Fruit fly (Drosophila melanogaster) whole organism, embryonic: ENCODE measurements around the gene Baldspot.

Experiments
- Ada2b ChIP-seq: fragments of 200-800 bp; sonication (Bioruptor generic); IDR thresholded peaks from 2 replicates; pipeline ENCODE4 v1.3.6; 2022; ENCODE audit warnings: missing biosample characterization, missing genetic modification characterization
- Atf6 ChIP-seq: fragments of 200-800 bp; sonication (Bioruptor generic); IDR thresholded peaks from 2 replicates; pipeline ENCODE4 v1.3.6; 2022; ENCODE audit warnings: missing biosample characterization, missing genetic modification characterization
- B-H2 ChIP-seq: fragments of 200-800 bp; sonication (Bioruptor generic); optimal IDR thresholded peaks from 2 replicates; lab custom pipeline; 2018; ENCODE audit warnings: missing biosample characterization, mild to moderate bottlenecking, missing genetic modification characterization
- CG10366 ChIP-seq: fragments of 200-800 bp; sonication (Bioruptor generic); IDR thresholded peaks from 2 replicates; pipeline ENCODE4 v1.3.6; 2022; ENCODE audit warnings: missing biosample characterization, missing genetic modification characterization
- CG10543 ChIP-seq: fragments of 200-800 bp; sonication (Bioruptor generic); optimal IDR thresholded peaks from 3 replicates; lab custom pipeline; 2017; ENCODE audit warnings: missing biosample characterization, mild to moderate bottlenecking, missing genetic modification characterization, moderate library complexity
- CG10959 ChIP-seq: fragments of 200-800 bp; sonication (Bioruptor generic); IDR thresholded peaks from 2 replicates; pipeline ENCODE4 v1.3.6; 2022; ENCODE audit warnings: missing biosample characterization, missing genetic modification characterization
- CG12391 ChIP-seq: fragments of 200-800 bp; sonication (Bioruptor generic); optimal IDR thresholded peaks from 3 replicates; lab custom pipeline; 2018; ENCODE audit warnings: missing biosample characterization, mild to moderate bottlenecking, missing genetic modification characterization, moderate library complexity
- CG13296 ChIP-seq: fragments of 200-800 bp; sonication (Bioruptor generic); optimal IDR thresholded peaks from 3 replicates; lab custom pipeline; 2018; ENCODE audit warnings: missing biosample characterization, mild to moderate bottlenecking, missing genetic modification characterization
- CG15011 ChIP-seq: fragments of 200-800 bp; sonication (Bioruptor generic); optimal IDR thresholded peaks from 3 replicates; lab custom pipeline; 2018; ENCODE audit warnings: missing biosample characterization, mild to moderate bottlenecking, missing genetic modification characterization
- CG1529 ChIP-seq: fragments of 200-800 bp; sonication (Bioruptor generic); optimal IDR thresholded peaks from 3 replicates; lab custom pipeline; 2018; ENCODE audit warnings: missing biosample characterization, missing genetic modification characterization
- CG17328 ChIP-seq: fragments of 200-800 bp; sonication (Bioruptor generic); IDR thresholded peaks from 2 replicates; pipeline ENCODE4 v1.3.6; 2022; ENCODE audit warnings: missing biosample characterization, missing genetic modification characterization
- CG18011 ChIP-seq: fragments of 200-800 bp; sonication (Bioruptor generic); optimal IDR thresholded peaks from 2 replicates; lab custom pipeline; 2017; ENCODE audit warnings: missing biosample characterization, missing genetic modification characterization, mild to moderate bottlenecking, moderate library complexity, missing genotype
- CG32532 ChIP-seq: fragments of 200-800 bp; sonication (Bioruptor generic); IDR thresholded peaks from 2 replicates; pipeline ENCODE4 v1.3.6; 2022; ENCODE audit warnings: missing biosample characterization, missing genetic modification characterization
- CG33213 ChIP-seq: fragments of 200-800 bp; sonication (Bioruptor generic); optimal IDR thresholded peaks from 3 replicates; lab custom pipeline; 2016; ENCODE audit warnings: missing biosample characterization, missing genetic modification characterization
- CG4707 ChIP-seq: fragments of 200-800 bp; sonication (Bioruptor generic); optimal IDR thresholded peaks from 2 replicates; lab custom pipeline; 2018; ENCODE audit warnings: missing biosample characterization, mild to moderate bottlenecking, missing genetic modification characterization, moderate library complexity
- CG5180 ChIP-seq: fragments of 200-800 bp; sonication (Bioruptor generic); optimal IDR thresholded peaks from 3 replicates; lab custom pipeline; 2017; ENCODE audit warnings: missing biosample characterization, missing genetic modification characterization, mild to moderate bottlenecking, moderate library complexity, missing genetic modification reagents
- CG6765 ChIP-seq: fragments of 200-800 bp; sonication (Bioruptor generic); optimal IDR thresholded peaks from 3 replicates; lab custom pipeline; 2017; ENCODE audit warnings: missing biosample characterization, mild to moderate bottlenecking, missing genetic modification characterization
- CG7928 ChIP-seq: fragments of 200-800 bp; sonication (Bioruptor generic); optimal IDR thresholded peaks from 2 replicates; lab custom pipeline; 2017; ENCODE audit warnings: missing biosample characterization, mild to moderate bottlenecking, missing genetic modification characterization
- CG9876 ChIP-seq: fragments of 200-800 bp; sonication (Bioruptor generic); optimal IDR thresholded peaks from 2 replicates; lab custom pipeline; 2016; ENCODE audit warnings: missing biosample characterization, missing genetic modification characterization
- CrebB ChIP-seq: fragments of 200-800 bp; sonication (Bioruptor generic); optimal IDR thresholded peaks from 3 replicates; lab custom pipeline; 2018; ENCODE audit warnings: missing biosample characterization, mild to moderate bottlenecking, missing genetic modification characterization
- D19B ChIP-seq: fragments of 200-800 bp; sonication (Bioruptor generic); optimal IDR thresholded peaks from 2 replicates; lab custom pipeline; 2017; ENCODE audit warnings: missing biosample characterization, mild to moderate bottlenecking, missing genetic modification characterization
- Hand ChIP-seq: fragments of 200-800 bp; sonication (Bioruptor generic); optimal IDR thresholded peaks from 2 replicates; lab custom pipeline; 2017; ENCODE audit warnings: mild to moderate bottlenecking, missing biosample characterization, missing genetic modification reagents, missing genetic modification characterization
- HmgD ChIP-seq: fragments of 200-800 bp; sonication (Bioruptor generic); optimal IDR thresholded peaks from 3 replicates; lab custom pipeline; 2016; ENCODE audit warnings: missing biosample characterization, missing genetic modification characterization
- HmgZ ChIP-seq: fragments of 200-800 bp; sonication (Bioruptor generic); optimal IDR thresholded peaks from 2 replicates; lab custom pipeline; 2018; ENCODE audit warnings: missing biosample characterization, mild to moderate bottlenecking, missing genetic modification characterization
- Meics ChIP-seq: fragments of 200-800 bp; sonication (Bioruptor generic); optimal IDR thresholded peaks from 2 replicates; lab custom pipeline; 2017; ENCODE audit warnings: missing biosample characterization, mild to moderate bottlenecking, missing genetic modification characterization
- NC2β ChIP-seq: fragments of 200-800 bp; sonication (Bioruptor generic); optimal IDR thresholded peaks from 2 replicates; lab custom pipeline; 2016; ENCODE audit warnings: missing biosample characterization, missing genetic modification characterization
- NfI ChIP-seq: fragments of 200-800 bp; sonication (Bioruptor generic); optimal IDR thresholded peaks from 3 replicates; lab custom pipeline; 2018; ENCODE audit warnings: missing biosample characterization, mild to moderate bottlenecking, missing genetic modification characterization, moderate library complexity
- Optix ChIP-seq: fragments of 200-800 bp; sonication (Bioruptor generic); IDR thresholded peaks from 3 replicates; pipeline ENCODE4 v1.3.6; 2022; ENCODE audit warnings: missing biosample characterization, missing genetic modification characterization
- Pdp1 ChIP-seq, 2 experiments: fragments of 200-800 bp; sonication (Bioruptor generic); optimal IDR thresholded peaks; 3 replicates each; lab custom pipeline; 2016; ENCODE audit warnings: missing biosample characterization in 2 of 2, missing genetic modification characterization in 2 of 2, mild to moderate bottlenecking in 1 of 2, moderate library complexity in 1 of 2
- Six4 ChIP-seq: fragments of 200-800 bp; sonication (Bioruptor generic); optimal IDR thresholded peaks from 2 replicates; lab custom pipeline; 2016; ENCODE audit warnings: missing biosample characterization, missing genetic modification characterization
- Trl ChIP-seq, 3 experiments: fragments of >200 bp in 2 of 3; fragments of 200-800 bp in 1 of 3; sonication (Bioruptor generic) in 1 of 3; optimal IDR thresholded peaks; 2 replicates in 1 of 3; 3 replicates in 2 of 3; lab custom pipeline; 2016 to 2017; ENCODE audit warnings: missing biosample characterization in 1 of 3, missing genetic modification characterization in 1 of 3
- bsh ChIP-seq, 2 experiments: fragments of 200-800 bp; sonication (Bioruptor generic); optimal IDR thresholded peaks; 2 replicates each; lab custom pipeline; 2017 to 2018; ENCODE audit warnings: mild to moderate bottlenecking in 2 of 2, missing biosample characterization in 2 of 2, missing genetic modification characterization in 2 of 2, moderate library complexity in 1 of 2
- cad ChIP-seq: fragments of >200 bp; optimal IDR thresholded peaks from 2 replicates; lab custom pipeline; 2017; ENCODE audit warnings: missing biosample characterization, missing genetic modification characterization
- chn ChIP-seq: fragments of 200-800 bp; sonication (Bioruptor generic); optimal IDR thresholded peaks from 2 replicates; lab custom pipeline; 2016; ENCODE audit warnings: missing biosample characterization, missing genetic modification characterization
- crc ChIP-seq: fragments of 200-800 bp; sonication (Bioruptor generic); optimal IDR thresholded peaks from 2 replicates; lab custom pipeline; 2016; ENCODE audit warnings: missing biosample characterization, missing genetic modification characterization
- da ChIP-seq: fragments of 200-800 bp; sonication (Bioruptor generic); optimal IDR thresholded peaks from 2 replicates; lab custom pipeline; 2016; ENCODE audit warnings: missing biosample characterization, missing genetic modification characterization
- h ChIP-seq: fragments of >200 bp; optimal IDR thresholded peaks from 2 replicates; lab custom pipeline; 2017
- ind ChIP-seq: fragments of 200-800 bp; sonication (Bioruptor generic); optimal IDR thresholded peaks from 3 replicates; lab custom pipeline; 2016; ENCODE audit warnings: missing biosample characterization, missing genetic modification characterization
- lilli ChIP-seq: fragments of 200-800 bp; sonication (Bioruptor generic); optimal IDR thresholded peaks from 3 replicates; lab custom pipeline; 2016; ENCODE audit warnings: missing biosample characterization, missing genetic modification characterization
- lmd ChIP-seq: fragments of 200-800 bp; sonication (Bioruptor generic); IDR thresholded peaks from 2 replicates; pipeline ENCODE4 v1.3.6; 2022; ENCODE audit warnings: missing biosample characterization, missing genetic modification characterization
- nerfin-1 ChIP-seq: fragments of 200-800 bp; sonication (Bioruptor generic); optimal IDR thresholded peaks from 3 replicates; lab custom pipeline; 2019; ENCODE audit warnings: missing biosample characterization, mild to moderate bottlenecking, missing genetic modification characterization, moderate library complexity
- rib ChIP-seq: fragments of 200-800 bp; sonication (Bioruptor generic); IDR thresholded peaks from 2 replicates; pipeline ENCODE4 v1.3.6; 2022; ENCODE audit warnings: missing biosample characterization, missing genetic modification characterization
- seq ChIP-seq: fragments of 200-800 bp; sonication (Bioruptor generic); IDR thresholded peaks from 2 replicates; pipeline ENCODE4 v1.3.6; 2022; ENCODE audit warnings: missing biosample characterization, missing genetic modification characterization
- sisA ChIP-seq: fragments of 200-800 bp; sonication (Bioruptor generic); IDR thresholded peaks from 2 replicates; pipeline ENCODE4 v1.3.6; 2022; ENCODE audit warnings: missing biosample characterization, missing genetic modification characterization
- toy ChIP-seq: fragments of 200-800 bp; sonication (Bioruptor generic); IDR thresholded peaks from 2 replicates; pipeline ENCODE4 v1.3.6; 2022; ENCODE audit warnings: missing biosample characterization, missing genetic modification characterization
- twi ChIP-seq: fragments of 200-800 bp; optimal IDR thresholded peaks from 2 replicates; lab custom pipeline; 2019; ENCODE audit warnings: missing biosample characterization, mild to moderate bottlenecking, missing genetic modification characterization, moderate library complexity
- unc-4 ChIP-seq: fragments of 200-800 bp; sonication (Bioruptor generic); IDR thresholded peaks from 2 replicates; pipeline ENCODE4 v1.3.6; 2022; ENCODE audit warnings: missing biosample characterization, missing genetic modification characterization; ENCODE audit not compliant: partially characterized antibody
- zf30C ChIP-seq: fragments of 200-800 bp; sonication (Bioruptor generic); optimal IDR thresholded peaks from 3 replicates; lab custom pipeline; 2018; ENCODE audit warnings: missing biosample characterization, mild to moderate bottlenecking, missing genetic modification characterization

Gene Baldspot

dm6 chr3L:16661167-16662109 is at the start of gene Baldspot (continued):
- TF ChIP-seq CG4707 (GFP tag; lab: Kevin White, UChicago) (no peak), toy (GFP tag; lab: Robert Waterston, UW) (no peak), CG33213 (GFP tag; lab: Kevin White, UChicago) (peak; percentile 80), Six4 (GFP tag; lab: Kevin White, UChicago) (peak; percentile 50), sisA (GFP tag; lab: Robert Waterston, UW) (peak; percentile 71), chn (GFP tag; lab: Kevin White, UChicago) (peak; percentile 48), da (GFP tag; lab: Kevin White, UChicago) (no peak), HmgZ (tag; lab: Kevin White, UChicago) (peak; percentile 82), CG1529 (peak; percentile 16), CG17328 (GFP tag; lab: Robert Waterston, UW) (peak; percentile 41; the same call in 1 of the 2 replicates), NC2β (GFP tag; lab: Kevin White, UChicago) (peak; percentile 43), Optix (GFP tag; lab: Robert Waterston, UW) (no peak), lmd (peak; percentile 79), B-H2 (GFP tag; lab: Kevin White, UChicago) (peak; percentile 61), cad (no peak), CG5180 (peak; percentile 71), Atf6 (GFP tag; lab: Robert Waterston, UW) (peak; percentile 50; the same call in 1 of the 2 replicates), CG18011 (GFP tag; lab: Kevin White, UChicago) (peak; percentile 10), Meics (GFP tag; lab: Kevin White, UChicago) (peak; percentile 91), ind (GFP tag; lab: Kevin White, UChicago) (peak; percentile 85), Pdp1 (GFP tag; optimal IDR thresholded peaks at IDR 0.05; lab: Kevin White, UChicago) (peak; percentile 88 to 89), CG10959 (GFP tag; lab: Robert Waterston, UW) (peak; percentile 45), CG10366 (peak; percentile 54), nerfin-1 (tag; lab: Kevin White, UChicago) (peak; percentile 83), CG13296 (GFP tag; lab: Kevin White, UChicago) (peak; percentile 89), CG15011 (GFP tag; lab: Kevin White, UChicago) (peak; percentile 79), rib (GFP tag; lab: Robert Waterston, UW) (0 out of 2 replicates have a peak, but pooled peaks have one; percentile 16), twi (no peak), CG10543 (GFP tag; lab: Kevin White, UChicago) (peak; percentile 85), unc-4 (GFP tag; lab: Robert Waterston, UW) (peak; percentile 59; the same call in 1 of the 2 replicates), zf30C (GFP tag; lab: Kevin White, UChicago) (peak; percentile 45), NfI (peak; percentile 49), CG6765 (peak; percentile 88), crc (GFP tag; lab: Kevin White, UChicago) (peak; percentile 83), lilli (GFP tag; lab: Kevin White, UChicago) (peak; percentile 70), CG7928 (GFP tag; lab: Kevin White, UChicago) (peak; percentile 35), Trl (optimal IDR thresholded peaks at IDR 0.05; lab: Kevin White, UChicago) (peak; percentile 51 to 78), Trl (GFP tag; optimal IDR thresholded peaks at IDR 0.05; lab: Kevin White, UChicago) (peak; percentile 78), seq (GFP tag; lab: Robert Waterston, UW) (no peak), D19B (GFP tag; lab: Kevin White, UChicago) (peak; percentile 86), Ada2b (GFP tag; lab: Robert Waterston, UW) (peak; percentile 49; the same call in 1 of the 2 replicates), CG12391 (tag; lab: Kevin White, UChicago) (peak; percentile 60), bsh (GFP tag; optimal IDR thresholded peaks at IDR 0.05; lab: Kevin White, UChicago) (peak in 1 of 2 experiments; percentile 42), CrebB (tag; lab: Kevin White, UChicago) (peak; percentile 69), CG32532 (GFP tag; lab: Robert Waterston, UW) (peak; percentile 70), CG9876 (no peak), Hand (no peak), HmgD (GFP tag; lab: Kevin White, UChicago) (peak; percentile 58), h (lab: Kevin White, UChicago) (no peak)
